Worm (Caenorhabditis elegans) whole organism, young adult: ENCODE data around the gene F59A1.18.

Experiments
- B0035.1 ChIP-seq: sonication (generic microtip); optimal IDR thresholded peaks from 2 replicates; lab custom pipeline; 2016; ENCODE audit warnings: missing genetic modification characterization, mild to moderate bottlenecking, missing compliant biosample characterization, missing genotype, missing genetic modification reagents
- B0261.1 ChIP-seq: sonication (generic microtip); optimal IDR thresholded peaks from 2 replicates; lab custom pipeline; 2016; ENCODE audit warnings: mild to moderate bottlenecking, missing genetic modification characterization, moderate library complexity, missing compliant biosample characterization
- D2030.7 ChIP-seq: fragments of 200-800 bp; sonication (Bioruptor generic); IDR thresholded peaks from 2 replicates; pipeline ENCODE4 v1.3.6; 2022; ENCODE audit warnings: missing genetic modification reagents, missing genetic modification characterization, missing compliant biosample characterization
- F22D6.2 ChIP-seq: sonication (generic microtip); optimal IDR thresholded peaks from 2 replicates; lab custom pipeline; 2016; ENCODE audit warnings: mild to moderate bottlenecking, missing genetic modification characterization, missing compliant biosample characterization
- F37B4.10 ChIP-seq: fragments of 200-800 bp; sonication (Bioruptor generic); IDR thresholded peaks from 2 replicates; pipeline ENCODE4 v1.3.6; 2022; ENCODE audit warnings: missing genetic modification characterization, missing compliant biosample characterization
- F39B2.1 ChIP-seq: fragments of 200-800 bp; sonication (Bioruptor generic); IDR thresholded peaks from 2 replicates; pipeline ENCODE4 v1.3.6; 2022; ENCODE audit warnings: missing genetic modification reagents, missing genetic modification characterization, missing compliant biosample characterization
- F49E8.2 ChIP-seq: sonication (generic microtip); optimal IDR thresholded peaks from 3 replicates; lab custom pipeline; 2017; ENCODE audit warnings: missing genetic modification characterization, mild to moderate bottlenecking, missing compliant biosample characterization, antibody characterized with exemption, moderate library complexity; ENCODE audit not compliant: insufficient read depth
- F55B11.4 ChIP-seq: sonication (generic microtip); optimal IDR thresholded peaks from 2 replicates; lab custom pipeline; 2016; ENCODE audit warnings: missing compliant biosample characterization, missing genetic modification characterization, borderline replicate concordance; ENCODE audit not compliant: insufficient read depth
- F57A8.1 ChIP-seq: fragments of 200-800 bp; sonication (Bioruptor generic); optimal IDR thresholded peaks from 2 replicates; lab custom pipeline; 2018; ENCODE audit warnings: mild to moderate bottlenecking, missing genetic modification characterization, moderate library complexity, missing compliant biosample characterization
- Y95B8A.8 ChIP-seq: fragments of 200-800 bp; sonication (Bioruptor generic); IDR thresholded peaks from 2 replicates; pipeline ENCODE4 v1.3.6; 2022; ENCODE audit warnings: missing genetic modification reagents, missing genetic modification characterization, missing compliant biosample characterization
- ZK185.1 ChIP-seq: sonication (generic microtip); optimal IDR thresholded peaks from 2 replicates; lab custom pipeline; 2016; ENCODE audit warnings: mild to moderate bottlenecking, missing genetic modification characterization, missing compliant biosample characterization; ENCODE audit not compliant: poor library complexity, severe bottlenecking
- atf-7 ChIP-seq: sonication (generic microtip); optimal IDR thresholded peaks from 2 replicates; lab custom pipeline; 2017; ENCODE audit warnings: mild to moderate bottlenecking, missing genetic modification characterization, missing compliant biosample characterization
- attf-5 ChIP-seq: fragments of 200-800 bp; sonication (Bioruptor generic); optimal IDR thresholded peaks from 2 replicates; lab custom pipeline; 2018; ENCODE audit warnings: mild to moderate bottlenecking, missing genetic modification characterization, missing compliant biosample characterization
- ccch-3 ChIP-seq: fragments of 200-800 bp; sonication (Bioruptor generic); optimal IDR thresholded peaks from 2 replicates; lab custom pipeline; 2018; ENCODE audit warnings: mild to moderate bottlenecking, missing genetic modification characterization, missing compliant biosample characterization
- cebp-1 ChIP-seq, 2 experiments: fragments of 200-800 bp in 1 of 2; sonication (Bioruptor generic) in 1 of 2; sonication (generic microtip) in 1 of 2; IDR thresholded peaks in 1 of 2; optimal IDR thresholded peaks in 1 of 2; 2 replicates each; pipeline versions ENCODE4 v1.3.6 to Lab custom; 2017 to 2022; ENCODE audit warnings: missing compliant biosample characterization in 2 of 2, missing genetic modification characterization in 2 of 2, mild to moderate bottlenecking in 1 of 2, missing genetic modification reagents in 1 of 2, moderate library complexity in 1 of 2
- ceh-91 ChIP-seq: fragments of 200-800 bp; sonication (Bioruptor generic); IDR thresholded peaks from 2 replicates; pipeline ENCODE4 v1.3.6; 2022; ENCODE audit warnings: missing genetic modification reagents, missing genetic modification characterization, missing compliant biosample characterization
- die-1 ChIP-seq: sonication (generic microtip); optimal IDR thresholded peaks from 2 replicates; lab custom pipeline; 2016; ENCODE audit warnings: missing genotype, mild to moderate bottlenecking, missing genetic modification characterization, missing compliant biosample characterization
- dpl-1 ChIP-seq: fragments of 150-350 bp; optimal IDR thresholded peaks from 2 replicates; lab custom pipeline; 2014; ENCODE audit warnings: missing biosample characterization, missing genetic modification reagents, missing genetic modification characterization
- efl-1 ChIP-seq: fragments of 150-350 bp; optimal IDR thresholded peaks from 2 replicates; lab custom pipeline; 2014; ENCODE audit warnings: missing biosample characterization, missing genetic modification reagents, missing genetic modification characterization
- egrh-3 ChIP-seq: fragments of 200-800 bp; sonication (Bioruptor generic); IDR thresholded peaks from 2 replicates; pipeline ENCODE4 v1.3.6; 2022; ENCODE audit warnings: missing genetic modification reagents, missing genetic modification characterization, missing compliant biosample characterization
- gei-17 ChIP-seq: fragments of 200-800 bp; sonication (Bioruptor generic); optimal IDR thresholded peaks from 2 replicates; lab custom pipeline; 2018; ENCODE audit warnings: mild to moderate bottlenecking, missing genetic modification characterization, missing compliant biosample characterization
- hlh-12 ChIP-seq: sonication (generic microtip); optimal IDR thresholded peaks from 2 replicates; lab custom pipeline; 2016; ENCODE audit warnings: missing genetic modification characterization, missing compliant biosample characterization
- hsf-1 ChIP-seq: fragments of 200-800 bp; sonication (Bioruptor generic); IDR thresholded peaks from 2 replicates; pipeline ENCODE4 v1.3.6; 2022; ENCODE audit warnings: missing genetic modification reagents, missing genetic modification characterization, missing compliant biosample characterization
- let-607 ChIP-seq, 2 experiments: fragments of 200-800 bp in 1 of 2; sonication (Bioruptor generic) in 1 of 2; sonication (generic microtip) in 1 of 2; optimal IDR thresholded peaks; 2 replicates each; lab custom pipeline; 2016 to 2018; ENCODE audit warnings: mild to moderate bottlenecking in 2 of 2, missing compliant biosample characterization in 2 of 2, missing genetic modification characterization in 2 of 2, moderate library complexity in 2 of 2, missing genotype in 1 of 2
- lin-26 ChIP-seq: fragments of 200-800 bp; sonication (Bioruptor generic); IDR thresholded peaks from 2 replicates; pipeline ENCODE4 v1.3.6; 2022; ENCODE audit warnings: missing genetic modification reagents, missing genetic modification characterization, missing compliant biosample characterization
- lsl-1 ChIP-seq: fragments of 200-800 bp; sonication (Bioruptor generic); optimal IDR thresholded peaks from 2 replicates; lab custom pipeline; 2018; ENCODE audit warnings: mild to moderate bottlenecking, missing genetic modification characterization, moderate library complexity, missing compliant biosample characterization
- madf-6 ChIP-seq: fragments of 200-800 bp; sonication (Bioruptor generic); IDR thresholded peaks from 2 replicates; pipeline ENCODE4 v1.3.6; 2022; ENCODE audit warnings: missing genetic modification reagents, missing genetic modification characterization, missing compliant biosample characterization
- mes-4 ChIP-seq: sonication (generic microtip); optimal IDR thresholded peaks from 2 replicates; lab custom pipeline; 2016; ENCODE audit warnings: missing genotype, missing genetic modification characterization, missing compliant biosample characterization
- nfya-1 ChIP-seq: sonication (generic microtip); optimal IDR thresholded peaks from 2 replicates; lab custom pipeline; 2017; ENCODE audit warnings: antibody characterized with exemption, missing compliant biosample characterization, missing genetic modification characterization, borderline replicate concordance; ENCODE audit not compliant: insufficient read depth
- rcor-1 ChIP-seq: fragments of 200-800 bp; sonication (Bioruptor generic); IDR thresholded peaks from 2 replicates; pipeline ENCODE4 v1.3.6; 2022; ENCODE audit warnings: missing genetic modification reagents, missing genetic modification characterization, missing compliant biosample characterization
- rec-8 ChIP-seq, 2 experiments: sonication (generic microtip); optimal IDR thresholded peaks; 2 replicates each; lab custom pipeline; 2016; ENCODE audit warnings: mild to moderate bottlenecking in 2 of 2, missing genetic modification characterization in 2 of 2, missing genetic modification reagents in 2 of 2, missing genotype in 2 of 2, missing biosample characterization in 1 of 2, missing compliant biosample characterization in 1 of 2, moderate library complexity in 1 of 2
- repo-1 ChIP-seq: sonication (generic microtip); optimal IDR thresholded peaks from 2 replicates; lab custom pipeline; 2017; ENCODE audit warnings: mild to moderate bottlenecking, missing genetic modification characterization, missing compliant biosample characterization
- rpc-1 ChIP-seq, 2 experiments: fragments of 150-350 bp in 1 of 2; sonication (generic microtip) in 1 of 2; optimal IDR thresholded peaks; 2 replicates each; lab custom pipeline; 2014 to 2018; ENCODE audit warnings: missing biosample characterization in 1 of 2, missing genetic modification characterization in 1 of 2, missing genetic modification reagents in 1 of 2, missing genotype in 1 of 2
- sdz-38 ChIP-seq: sonication (generic microtip); optimal IDR thresholded peaks from 2 replicates; lab custom pipeline; 2016; ENCODE audit warnings: missing genotype, missing genetic modification characterization, missing compliant biosample characterization
- sea-2 ChIP-seq: fragments of 200-800 bp; sonication (Bioruptor generic); IDR thresholded peaks from 2 replicates; pipeline ENCODE4 v1.3.6; 2022; ENCODE audit warnings: missing genetic modification characterization, missing compliant biosample characterization
- snpc-1.1 ChIP-seq: sonication (generic microtip); optimal IDR thresholded peaks from 2 replicates; lab custom pipeline; 2017; ENCODE audit warnings: missing genetic modification characterization, mild to moderate bottlenecking, missing compliant biosample characterization, antibody characterized with exemption, moderate library complexity, missing genotype, missing genetic modification reagents; ENCODE audit not compliant: insufficient read depth
- sptf-2 ChIP-seq: fragments of 200-800 bp; sonication (Bioruptor generic); optimal IDR thresholded peaks from 2 replicates; lab custom pipeline; 2018; ENCODE audit warnings: mild to moderate bottlenecking, missing genetic modification characterization, missing compliant biosample characterization
- tbx-9 ChIP-seq: sonication (generic microtip); optimal IDR thresholded peaks from 2 replicates; lab custom pipeline; 2016; ENCODE audit warnings: borderline replicate concordance, missing genetic modification characterization, inconsistent platforms, missing compliant biosample characterization
- tlf-1 ChIP-seq: fragments of 200-800 bp; sonication (Bioruptor generic); optimal IDR thresholded peaks from 2 replicates; lab custom pipeline; 2018; ENCODE audit warnings: mild to moderate bottlenecking, missing genetic modification characterization, missing compliant biosample characterization
- xnd-1 ChIP-seq: sonication (generic microtip); optimal IDR thresholded peaks from 2 replicates; lab custom pipeline; 2016; ENCODE audit warnings: missing genotype, missing genetic modification reagents, missing genetic modification characterization, missing compliant biosample characterization
- ztf-18 ChIP-seq: sonication (generic microtip); optimal IDR thresholded peaks from 2 replicates; lab custom pipeline; 2016; ENCODE audit warnings: missing genotype, mild to moderate bottlenecking, missing genetic modification characterization, missing compliant biosample characterization
- ztf-25 ChIP-seq: fragments of 200-800 bp; sonication (Bioruptor generic); IDR thresholded peaks from 2 replicates; pipeline ENCODE4 v1.3.6; 2022; ENCODE audit warnings: missing genetic modification reagents, missing genetic modification characterization, missing compliant biosample characterization
- ztf-3 ChIP-seq: fragments of 200-800 bp; sonication (Bioruptor generic); optimal IDR thresholded peaks from 2 replicates; lab custom pipeline; 2018; ENCODE audit warnings: mild to moderate bottlenecking, missing genetic modification characterization, missing compliant biosample characterization

The F59A1.18 gene

DNA sequence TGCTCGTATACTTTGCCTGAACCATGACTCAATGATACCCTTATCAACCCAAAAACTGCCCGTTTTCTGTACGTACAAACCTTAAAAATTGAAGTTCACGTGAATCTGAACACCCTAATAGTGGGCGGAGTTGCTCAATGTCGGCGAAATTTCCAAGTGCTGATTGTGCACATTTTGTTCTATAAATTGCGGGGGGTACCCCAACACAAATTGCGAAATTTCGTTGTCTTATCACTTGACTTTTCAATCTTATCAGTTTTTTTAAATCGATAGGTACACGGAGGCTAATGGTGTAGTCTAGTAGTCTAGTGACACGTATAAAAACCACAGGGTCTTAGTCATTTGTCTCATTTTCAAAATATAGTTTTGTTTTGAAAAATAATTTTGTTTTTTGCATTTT lies 27.5 kb downstream of the F59A1.18 start, which contains the start of gene fbxa-108 (continued):
- TF ChIP-seq repo-1 (tag; lab: Kevin White, UChicago) (no peak), dpl-1 (GFP tag; lab: Kevin White, UChicago) (no peak), F55B11.4 (tag; lab: Kevin White, UChicago) (no peak), F39B2.1 (GFP tag; lab: Robert Waterston, UW) (no peak), F57A8.1 (GFP tag; lab: Kevin White, UChicago) (no peak), F49E8.2 (no peak), F37B4.10 (GFP tag; lab: Robert Waterston, UW) (no peak), Y95B8A.8 (no peak), snpc-1.1 (tag; lab: Kevin White, UChicago) (no peak), attf-5 (GFP tag; lab: Kevin White, UChicago) (peak; percentile 13), hlh-12 (no peak), sdz-38 (tag; lab: Kevin White, UChicago) (no peak), let-607 (tag; optimal IDR thresholded peaks at IDR 0.05; lab: Kevin White, UChicago) (peak; percentile 14 to 35), mes-4 (tag; lab: Kevin White, UChicago) (no peak), gei-17 (no peak)
- TF ChIP-seq, all 124 proteins: peak for 19

DNA sequence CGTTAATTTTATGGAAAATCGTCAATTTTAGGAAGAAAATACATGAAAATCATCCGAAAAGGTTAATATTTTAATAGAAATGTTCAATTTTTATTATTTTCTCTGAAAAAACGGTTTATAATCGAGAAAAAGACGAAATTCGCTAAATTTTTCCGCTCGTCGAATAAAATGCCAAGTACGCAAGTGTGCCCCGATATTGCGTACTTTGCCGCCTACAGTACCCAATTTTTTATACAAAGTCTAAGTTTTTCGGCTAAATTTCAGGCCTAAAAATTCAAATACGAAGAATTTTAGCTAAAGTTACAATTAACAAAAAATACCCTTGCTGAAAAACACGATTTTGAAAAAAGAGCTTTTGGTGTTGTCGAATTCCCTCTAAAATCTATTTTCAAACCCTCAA lies 27.9 kb downstream of the F59A1.18 start:
- TF ChIP-seq ceh-91 (GFP tag; lab: Robert Waterston, UW) (0 out of 2 replicates have a peak, but pooled peaks have one; percentile 16), xnd-1 (tag; lab: Kevin White, UChicago) (peak; percentile 56), D2030.7 (GFP tag; lab: Robert Waterston, UW) (peak; percentile 48), atf-7 (no peak), lsl-1 (GFP tag; lab: Kevin White, UChicago) (peak; percentile 88), madf-6 (GFP tag; lab: Robert Waterston, UW) (peak; percentile 63), sptf-2 (no peak), egrh-3 (GFP tag; lab: Robert Waterston, UW) (no peak)
- TF ChIP-seq, all 124 proteins: peak for 5

DNA sequence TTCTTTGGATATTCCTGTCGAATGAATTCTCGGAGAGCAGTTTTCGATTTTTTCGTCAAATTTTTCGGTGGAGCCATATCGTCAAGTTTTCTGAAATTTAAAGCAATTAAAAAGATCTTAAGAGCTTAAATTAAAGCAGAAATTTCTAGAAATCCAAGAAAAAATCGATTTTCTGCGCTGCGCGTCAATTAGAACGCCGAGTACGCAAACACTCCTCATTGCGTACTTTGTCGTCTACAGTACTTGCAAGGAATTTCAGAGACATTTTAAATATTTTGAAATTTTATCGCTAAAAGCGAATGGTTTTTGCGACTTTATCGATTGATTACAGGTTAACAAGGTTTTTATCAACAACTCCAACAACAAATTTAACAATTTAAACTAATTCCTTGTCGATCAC lies 31.5 kb downstream of the F59A1.18 start:
- TF ChIP-seq F22D6.2: no peak
- TF ChIP-seq sea-2: no peak
- no peak for TF ChIP-seq die-1 (tag; lab: Kevin White, UChicago)
- peak; percentile 48; the same call in 1 of the 2 replicates for TF ChIP-seq D2030.7 (GFP tag; lab: Robert Waterston, UW)
- TF ChIP-seq rcor-1 (GFP tag; lab: Robert Waterston, UW): no peak
- TF ChIP-seq B0035.1: no peak
- TF ChIP-seq ZK185.1 (tag; lab: Kevin White, UChicago): no peak
- no peak for TF ChIP-seq ccch-3 (GFP tag; lab: Kevin White, UChicago)
- no peak for TF ChIP-seq repo-1 (tag; lab: Kevin White, UChicago)
- no peak for TF ChIP-seq rpc-1 (optimal IDR thresholded peaks at IDR 0.05; lab: Kevin White, UChicago)
- TF ChIP-seq rpc-1 (tag; optimal IDR thresholded peaks at IDR 0.05; lab: Kevin White, UChicago): no peak
- TF ChIP-seq atf-7: no peak
- TF ChIP-seq nfya-1: no peak
- 0 out of 2 replicates have a peak, but pooled peaks have one; percentile 25 for TF ChIP-seq hsf-1 (GFP tag; lab: Robert Waterston, UW)
- no peak for TF ChIP-seq ztf-3
- no peak for TF ChIP-seq F39B2.1 (GFP tag; lab: Robert Waterston, UW)
- no peak for TF ChIP-seq tbx-9
- no peak for TF ChIP-seq efl-1 (GFP tag; lab: Kevin White, UChicago)
- peak; percentile 64 for TF ChIP-seq madf-6 (GFP tag; lab: Robert Waterston, UW)
- TF ChIP-seq lin-26 (GFP tag; lab: Robert Waterston, UW): no peak
- TF ChIP-seq ztf-25 (GFP tag; lab: Robert Waterston, UW): no peak
- TF ChIP-seq rec-8 (tag; optimal IDR thresholded peaks at IDR 0.05; lab: Kevin White, UChicago): no peak
- peak; percentile 2 for TF ChIP-seq F49E8.2
- TF ChIP-seq B0261.1 (tag; lab: Kevin White, UChicago): no peak
- TF ChIP-seq cebp-1 (GFP tag; IDR thresholded peaks at IDR 0.05; lab: Robert Waterston, UW): no peak
- TF ChIP-seq cebp-1 (tag; optimal IDR thresholded peaks at IDR 0.05; lab: Kevin White, UChicago): no peak
- TF ChIP-seq tlf-1 (GFP tag; lab: Kevin White, UChicago): no peak
- TF ChIP-seq ztf-18 (tag; lab: Kevin White, UChicago): no peak
- peak; percentile 75 for TF ChIP-seq lsl-1 (GFP tag; lab: Kevin White, UChicago)
